Worm (Caenorhabditis elegans): ENCODE data around the gene ttr-46.
A peak's percentile ranks its signal among the peaks of the same experiment; 100 is the strongest.

Gene ttr-46

ce11 chrV:9922481-9922880, 28.6 kb upstream of the ttr-46 start, which contains the start of gene C50H2.7:
Gene C50H2.7, plus strand, starts transcription at chrV:9922781.
- TF ChIP-seq nhr-77 (tag; optimal IDR thresholded peaks at IDR 0.05), result no peak
- no peak for TF ChIP-seq snpc-4 (tag; optimal IDR thresholded peaks at IDR 0.05)
- TF ChIP-seq unc-62 (GFP tag; optimal IDR thresholded peaks at IDR 0.05), result no peak
- TF ChIP-seq isw-1 (GFP tag; IDR thresholded peaks at IDR 0.05), result no peak
- TF ChIP-seq irx-1 (tag; optimal IDR thresholded peaks at IDR 0.05), result no peak
- TF ChIP-seq nhr-85 (tag), result no peak
- no peak for TF ChIP-seq ceh-82 (tag; optimal IDR thresholded peaks at IDR 0.05)
- TF ChIP-seq rnt-1 (tag; optimal IDR thresholded peaks at IDR 0.05), result no peak
- TF ChIP-seq pax-3 (tag; optimal IDR thresholded peaks at IDR 0.05), result no peak
- TF ChIP-seq ztf-4 (tag; optimal IDR thresholded peaks at IDR 0.05), result no peak
- TF ChIP-seq mdl-1 (tag; optimal IDR thresholded peaks at IDR 0.05), result no peak
- no peak for TF ChIP-seq nhr-71 (tag; optimal IDR thresholded peaks at IDR 0.05)
- TF ChIP-seq hlh-17 (GFP tag; optimal IDR thresholded peaks at IDR 0.05; ENCODE audit: borderline replicate concordance), result no peak
- TF ChIP-seq sox-4 (tag; optimal IDR thresholded peaks at IDR 0.05), result no peak
- TF ChIP-seq mab-9 (GFP tag; IDR thresholded peaks at IDR 0.05), result no peak
- no peak for TF ChIP-seq ceh-8 (GFP tag; optimal IDR thresholded peaks at IDR 0.05)

- TF ChIP-seq pag-3 (tag; optimal IDR thresholded peaks at IDR 0.05; ENCODE audit: borderline replicate concordance, insufficient read depth) (no peak), nhr-20 (tag; optimal IDR thresholded peaks at IDR 0.05) (no peak), pax-3 (tag; optimal IDR thresholded peaks at IDR 0.05) (no peak), lin-14 (GFP tag; optimal IDR thresholded peaks at IDR 0.05) (no peak), pqm-1 (tag; optimal IDR thresholded peaks at IDR 0.05) (peak; percentile 1), egl-27 (tag; optimal IDR thresholded peaks at IDR 0.05) (no peak), nhr-77 (tag; optimal IDR thresholded peaks at IDR 0.05) (no peak), elt-2 (tag; optimal IDR thresholded peaks at IDR 0.05) (peak; percentile 52), unc-30 (tag; optimal IDR thresholded peaks at IDR 0.05) (no peak), sup-37 (GFP tag; optimal IDR thresholded peaks at IDR 0.05) (no peak)
Observed at ce11 chrV:9924389-9924788, 26.6 kb upstream of the ttr-46 start.

- no peak for TF ChIP-seq fkh-4 (tag; optimal IDR thresholded peaks at IDR 0.05; ENCODE audit: borderline replicate concordance)
- TF ChIP-seq nhr-71 (tag; optimal IDR thresholded peaks at IDR 0.05), result peak; percentile 2
- TF ChIP-seq ztf-11 (tag; optimal IDR thresholded peaks at IDR 0.05), result no peak
- peak; percentile 19 for TF ChIP-seq nhr-90 (tag; optimal IDR thresholded peaks at IDR 0.05; ENCODE audit: poor library complexity)
- TF ChIP-seq snpc-4 (tag; optimal IDR thresholded peaks at IDR 0.05), result no peak
- peak; percentile 39 for TF ChIP-seq pqm-1 (tag; optimal IDR thresholded peaks at IDR 0.05)
- no peak for TF ChIP-seq unc-98 (GFP tag; IDR thresholded peaks at IDR 0.05)
- no peak for TF ChIP-seq sptf-1 (tag; optimal IDR thresholded peaks at IDR 0.05)
- TF ChIP-seq efl-1 (optimal IDR thresholded peaks at IDR 0.05), result no peak
- peak in 1 of 2 experiments; percentile 27 for TF ChIP-seq efl-1 (GFP tag; optimal IDR thresholded peaks at IDR 0.05 in 1 of 2)
- no peak for TF ChIP-seq nhr-19 (GFP tag; conservative IDR thresholded peaks at IDR 0.05)
- TF ChIP-seq elt-2 (tag; optimal IDR thresholded peaks at IDR 0.05), result peak; percentile 96
- no peak for TF ChIP-seq isw-1 (GFP tag; IDR thresholded peaks at IDR 0.05)
- no peak for TF ChIP-seq xbp-1 (tag; optimal IDR thresholded peaks at IDR 0.05)
- peak; percentile 43 for TF ChIP-seq jun-1 (tag; optimal IDR thresholded peaks at IDR 0.05)
Observed at ce11 chrV:9925647-9926046, 25.4 kb upstream of the ttr-46 start.

- TF ChIP-seq tlp-1 (tag; optimal IDR thresholded peaks at IDR 0.05), result no peak
- no peak for TF ChIP-seq vab-15 (tag; optimal IDR thresholded peaks at IDR 0.05)
- TF ChIP-seq ceh-63 (GFP tag; optimal IDR thresholded peaks at IDR 0.05), result no peak
- no peak for TF ChIP-seq elt-3 (tag; optimal IDR thresholded peaks at IDR 0.05)
- TF ChIP-seq fkh-10 (GFP tag; optimal IDR thresholded peaks at IDR 0.05), result no peak
- no peak for TF ChIP-seq unc-30 (tag; optimal IDR thresholded peaks at IDR 0.05)
- TF ChIP-seq nhr-47 (tag; optimal IDR thresholded peaks at IDR 0.05), result no peak
- no peak for TF ChIP-seq snpc-4 (tag; optimal IDR thresholded peaks at IDR 0.05)
- no peak for TF ChIP-seq lir-3 (tag; optimal IDR thresholded peaks at IDR 0.05; ENCODE audit: poor library complexity)
- no peak for TF ChIP-seq swsn-7 (tag; optimal IDR thresholded peaks at IDR 0.05)
- TF ChIP-seq nhr-11 (tag; optimal IDR thresholded peaks at IDR 0.05), result no peak
- no peak for TF ChIP-seq sup-37 (GFP tag; optimal IDR thresholded peaks at IDR 0.05)
- no peak for TF ChIP-seq fos-1 (tag; optimal IDR thresholded peaks at IDR 0.05)
- no peak for TF ChIP-seq nhr-28 (tag; optimal IDR thresholded peaks at IDR 0.05)
- TF ChIP-seq zag-1 (tag; optimal IDR thresholded peaks at IDR 0.05), result no peak
- TF ChIP-seq Y116A8C.19 (tag; optimal IDR thresholded peaks at IDR 0.05; ENCODE audit: borderline replicate concordance), result no peak
- TF ChIP-seq F16B12.6 (tag; optimal IDR thresholded peaks at IDR 0.05), result no peak
- no peak for TF ChIP-seq rnt-1 (tag; optimal IDR thresholded peaks at IDR 0.05)
Observed at ce11 chrV:9926240-9926639, 24.8 kb upstream of the ttr-46 start, which contains the start of gene C50H2.13. Gene C50H2.13, plus strand, starts transcription at chrV:9926540.
